Worm (Caenorhabditis elegans): ENCODE measurements around the gene rnh-1.0.

ce11 chrII:4998657-4999056 is 3.5 kb downstream of the rnh-1.0 start, which contains the start of gene F59A6.11:
- TF ChIP-seq snpc-4 (tag; optimal IDR thresholded peaks at IDR 0.05), result no peak
- TF ChIP-seq sptf-1 (tag; optimal IDR thresholded peaks at IDR 0.05), result no peak

Measured in whole organism, mixed stage, embryonic.